Worm (Caenorhabditis elegans) whole organism, L4 larva: ENCODE data around the gene F13A2.1.

ENCODE experiments used
- F10B5.3 ChIP-seq: sonication (generic microtip); optimal IDR thresholded peaks from 2 replicates; lab custom pipeline; 2016; ENCODE audit warnings: mild to moderate bottlenecking, missing genetic modification characterization, missing compliant biosample characterization
- aha-1 ChIP-seq: fragments of 150-350 bp; peaks from one replicate; lab custom pipeline; 2014; ENCODE audit warnings: missing biosample characterization, missing genetic modification characterization
- ceh-82 ChIP-seq: sonication (generic microtip); optimal IDR thresholded peaks from 2 replicates; lab custom pipeline; 2017; ENCODE audit warnings: missing biosample characterization, missing genetic modification characterization
- daf-16 ChIP-seq, 3 experiments: sonication (generic microtip); optimal IDR thresholded peaks; 2 replicates each; lab custom pipeline; 2016 to 2017; ENCODE audit warnings: missing genetic modification characterization in 3 of 3, missing genetic modification reagents in 3 of 3, mild to moderate bottlenecking in 2 of 3, missing compliant biosample characterization in 2 of 3, missing biosample characterization in 1 of 3, moderate library complexity in 1 of 3
- dve-1 ChIP-seq: sonication (generic microtip); optimal IDR thresholded peaks from 2 replicates; lab custom pipeline; 2017; ENCODE audit warnings: antibody characterized with exemption, mild to moderate bottlenecking, missing genetic modification characterization, missing compliant biosample characterization; ENCODE audit not compliant: insufficient read depth
- egl-27 ChIP-seq: sonication (generic microtip); optimal IDR thresholded peaks from 3 replicates; lab custom pipeline; 2017; ENCODE audit warnings: missing biosample characterization, missing genetic modification reagents, missing genetic modification characterization
- fos-1 ChIP-seq: fragments of 150-350 bp; optimal IDR thresholded peaks from 2 replicates; lab custom pipeline; 2014; ENCODE audit warnings: missing biosample characterization, missing genetic modification characterization
- nhr-28 ChIP-seq: fragments of 150-350 bp; optimal IDR thresholded peaks from 2 replicates; lab custom pipeline; 2014; ENCODE audit warnings: missing biosample characterization, missing genetic modification characterization
- pqm-1 ChIP-seq: sonication (generic microtip); optimal IDR thresholded peaks from 2 replicates; lab custom pipeline; 2017; ENCODE audit warnings: missing biosample characterization, missing genetic modification characterization
- ztf-11 ChIP-seq: fragments of 150-350 bp; optimal IDR thresholded peaks from 2 replicates; lab custom pipeline; 2014; ENCODE audit warnings: missing biosample characterization, missing genetic modification characterization

DNA sequence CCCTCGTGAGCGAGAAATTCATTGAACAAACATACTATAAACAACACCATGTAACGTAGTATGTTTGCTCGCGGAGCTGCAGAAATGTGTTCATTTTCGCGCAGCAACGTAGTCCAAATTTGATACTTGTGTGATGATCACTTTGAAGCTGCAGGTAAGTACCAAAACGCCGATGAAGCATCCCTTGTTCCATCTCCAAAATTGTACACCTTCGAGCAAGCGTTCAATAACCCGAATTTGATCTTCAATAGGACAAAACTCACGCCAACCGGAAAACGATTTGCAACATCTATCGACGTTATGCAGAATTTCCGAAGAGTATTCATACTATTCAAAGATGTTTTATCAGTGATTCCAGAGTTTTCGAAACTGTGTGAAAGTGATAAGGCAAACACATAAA, 28.4 kb upstream of the F13A2.1 start, which contains the start of gene Y47D7A.3:
- TF ChIP-seq dve-1 (tag; lab: Kevin White, UChicago): no peak
- no peak for TF ChIP-seq ceh-82 (tag; lab: Kevin White, UChicago)
- no peak for TF ChIP-seq F10B5.3 (tag; lab: Kevin White, UChicago)
- TF ChIP-seq egl-27 (tag; lab: Kevin White, UChicago): no peak
- no peak for TF ChIP-seq fos-1 (tag; lab: Kevin White, UChicago)
- TF ChIP-seq ztf-11 (tag; lab: Kevin White, UChicago): no peak
- no peak for TF ChIP-seq daf-16 (GFP tag; optimal IDR thresholded peaks at IDR 0.05; lab: Kevin White, UChicago)
- no peak for TF ChIP-seq daf-16 (tag; optimal IDR thresholded peaks at IDR 0.05; lab: Kevin White, UChicago)
- no peak for TF ChIP-seq pqm-1 (tag; lab: Kevin White, UChicago)
- TF ChIP-seq aha-1 (tag; lab: Kevin White, UChicago): no peak
- no peak for TF ChIP-seq nhr-28 (tag; lab: Kevin White, UChicago)
